Fruit fly (Drosophila melanogaster): Measurements from ENCODE around the gene CG2116.

The CG2116 gene

dm6 chrX:8125224-8125649, 4.4 kb upstream of the CG2116 start (continued):
- TF ChIP-seq CG9139 (GFP tag; optimal IDR thresholded peaks at IDR 0.05) (no peak), Lpt (GFP tag; optimal IDR thresholded peaks at IDR 0.05) (peak; percentile 5), CG11902 (GFP tag; optimal IDR thresholded peaks at IDR 0.05) (no peak), dsx (GFP tag; optimal IDR thresholded peaks at IDR 0.05; ENCODE audit: poor library complexity, severe bottlenecking) (no peak), CG6276 (GFP tag; optimal IDR thresholded peaks at IDR 0.05) (peak; percentile 47), salr (GFP tag; optimal IDR thresholded peaks at IDR 0.05) (peak in 1 of 2 experiments; percentile 13), dac (GFP tag; optimal IDR thresholded peaks at IDR 0.05) (no peak), acj6 (GFP tag; optimal IDR thresholded peaks at IDR 0.05) (peak; percentile 12), Hr4 (GFP tag; optimal IDR thresholded peaks at IDR 0.05) (peak; percentile 6), spab (GFP tag; optimal IDR thresholded peaks at IDR 0.05) (no peak), CG11762 (GFP tag; optimal IDR thresholded peaks at IDR 0.05; ENCODE audit: insufficient read depth) (no peak), Smox (GFP tag; optimal IDR thresholded peaks at IDR 0.05) (no peak), Met (GFP tag; optimal IDR thresholded peaks at IDR 0.05) (no peak), Eip78C (GFP tag) (peak; percentile 67), CG6792 (GFP tag; optimal IDR thresholded peaks at IDR 0.05) (no peak), net (GFP tag; optimal IDR thresholded peaks at IDR 0.05) (no peak), CG7368 (GFP tag; optimal IDR thresholded peaks at IDR 0.05) (no peak), CG31627 (GFP tag; optimal IDR thresholded peaks at IDR 0.05) (no peak), Gug (GFP tag; IDR thresholded peaks at IDR 0.05) (no peak), Sox14 (GFP tag; optimal IDR thresholded peaks at IDR 0.05) (no peak), OdsH (GFP tag; optimal IDR thresholded peaks at IDR 0.05) (peak; percentile 37), Sox15 (GFP tag; optimal IDR thresholded peaks at IDR 0.05) (no peak), CG6854 (GFP tag; optimal IDR thresholded peaks at IDR 0.05) (no peak), Ets96B (tag; optimal IDR thresholded peaks at IDR 0.05) (no peak), CG10669 (GFP tag; optimal IDR thresholded peaks at IDR 0.05) (no peak), svp (GFP tag) (no peak), CG6808 (GFP tag; optimal IDR thresholded peaks at IDR 0.05) (no peak), CG15336 (GFP tag; IDR thresholded peaks at IDR 0.05) (peak; percentile 54)

- TF ChIP-seq Ets96B (tag; optimal IDR thresholded peaks at IDR 0.05) (no peak), CG10631 (GFP tag; optimal IDR thresholded peaks at IDR 0.05) (no peak), ss (GFP tag; optimal IDR thresholded peaks at IDR 0.05) (no peak), Hr39 (GFP tag; optimal IDR thresholded peaks at IDR 0.05) (no peak), CG15336 (GFP tag; IDR thresholded peaks at IDR 0.05) (peak; percentile 54), fkh (GFP tag; optimal IDR thresholded peaks at IDR 0.05) (no peak), CG6163 (GFP tag; IDR thresholded peaks at IDR 0.05) (peak; percentile 50; the same call in 2 of the 3 replicates), salr (GFP tag; optimal IDR thresholded peaks at IDR 0.05) (no peak), CG8119 (GFP tag; IDR thresholded peaks at IDR 0.05) (0 out of 3 replicates have a peak, but pooled peaks have one; percentile 29), cyc (GFP tag; optimal IDR thresholded peaks at IDR 0.05) (no peak), dac (GFP tag; optimal IDR thresholded peaks at IDR 0.05) (no peak), CG4318 (GFP tag; optimal IDR thresholded peaks at IDR 0.05) (peak; percentile 19), Hr4 (GFP tag; optimal IDR thresholded peaks at IDR 0.05) (peak; percentile 44), eg (GFP tag; IDR thresholded peaks at IDR 0.05) (peak; percentile 55; the same call in 2 of the 3 replicates), CG32006 (GFP tag; optimal IDR thresholded peaks at IDR 0.05) (peak; percentile 62), Eip93F (GFP tag; optimal IDR thresholded peaks at IDR 0.05) (no peak), CG16779 (tag; optimal IDR thresholded peaks at IDR 0.05) (no peak), Eip78C (GFP tag) (peak; percentile 66)
Observed at dm6 chrX:8126149-8126548, 3.5 kb upstream of the CG2116 start.

dm6 chrX:8128133-8128532, 1.5 kb upstream of the CG2116 start:
- TF ChIP-seq topi (GFP tag; optimal IDR thresholded peaks at IDR 0.05) (no peak), CG6854 (GFP tag; optimal IDR thresholded peaks at IDR 0.05) (no peak), Lpt (GFP tag; optimal IDR thresholded peaks at IDR 0.05) (no peak), dsx (GFP tag; optimal IDR thresholded peaks at IDR 0.05; ENCODE audit: poor library complexity, severe bottlenecking) (no peak), dac (GFP tag; optimal IDR thresholded peaks at IDR 0.05) (no peak)

Data from whole organism, prepupa.